Fruit fly (Drosophila melanogaster) whole organism, wandering third instar larva: ENCODE measurements around the gene CG15283.

Experiments
- Abd-B ChIP-seq: fragments of >200 bp; optimal IDR thresholded peaks from 2 replicates; lab custom pipeline; 2017; ENCODE audit warnings: missing biosample characterization, missing genetic modification characterization
- CG32264 ChIP-seq: fragments of 200-800 bp; sonication (Bioruptor generic); optimal IDR thresholded peaks from 2 replicates; lab custom pipeline; 2016; ENCODE audit warnings: missing biosample characterization, missing genetic modification characterization
- CG9705 ChIP-seq: fragments of 200-800 bp; sonication (Bioruptor generic); optimal IDR thresholded peaks from 2 replicates; lab custom pipeline; 2018; ENCODE audit warnings: missing biosample characterization, mild to moderate bottlenecking, missing genetic modification characterization
- CrebA ChIP-seq: fragments of 200-800 bp; sonication (Bioruptor generic); optimal IDR thresholded peaks from 2 replicates; lab custom pipeline; 2016; ENCODE audit warnings: missing biosample characterization, mild to moderate bottlenecking, missing genetic modification characterization, borderline replicate concordance
- Dfd ChIP-seq: fragments of >200 bp; optimal IDR thresholded peaks from 2 replicates; lab custom pipeline; 2017; ENCODE audit warnings: missing biosample characterization, missing genetic modification characterization
- Dif ChIP-seq: fragments of 200-275, 200-300 bp; sonication (Bioruptor generic); optimal IDR thresholded peaks from 2 replicates; lab custom pipeline; 2018; ENCODE audit warnings: missing biosample characterization, missing genetic modification characterization; ENCODE audit not compliant: partially characterized antibody
- GATAd ChIP-seq: sonication (Bioruptor generic); optimal IDR thresholded peaks from 2 replicates; lab custom pipeline; 2016; ENCODE audit warnings: missing biosample characterization, missing genetic modification characterization
- HLH106 ChIP-seq: fragments of 200-800 bp; optimal IDR thresholded peaks from 3 replicates; lab custom pipeline; 2019; ENCODE audit warnings: missing biosample characterization, mild to moderate bottlenecking, missing genetic modification characterization, moderate library complexity
- Hnf4 ChIP-seq: fragments of 200-800 bp; sonication (Bioruptor generic); optimal IDR thresholded peaks from 2 replicates; lab custom pipeline; 2016; ENCODE audit warnings: missing biosample characterization, mild to moderate bottlenecking, missing genetic modification characterization
- Hr78 ChIP-seq: fragments of >200 bp; optimal IDR thresholded peaks from 2 replicates; lab custom pipeline; 2017; ENCODE audit warnings: missing biosample characterization, missing genetic modification characterization
- Hr83 ChIP-seq: fragments of 200-300 bp; sonication (Bioruptor generic); optimal IDR thresholded peaks from 2 replicates; lab custom pipeline; 2016; ENCODE audit warnings: missing biosample characterization, mild to moderate bottlenecking, missing genetic modification characterization, moderate library complexity; ENCODE audit not compliant: poor library complexity, severe bottlenecking
- Jra ChIP-seq: sonication (Bioruptor generic); optimal IDR thresholded peaks from 2 replicates; lab custom pipeline; 2016; ENCODE audit warnings: missing biosample characterization, missing genetic modification characterization
- Mio ChIP-seq: sonication (Bioruptor generic); optimal IDR thresholded peaks from 2 replicates; lab custom pipeline; 2016; ENCODE audit warnings: missing biosample characterization, missing genetic modification characterization
- Myc ChIP-seq: fragments of >200 bp; optimal IDR thresholded peaks from 2 replicates; lab custom pipeline; 2017
- OdsH ChIP-seq: fragments of 200-800 bp; sonication (Bioruptor generic); optimal IDR thresholded peaks from 2 replicates; lab custom pipeline; 2016; ENCODE audit warnings: missing biosample characterization, mild to moderate bottlenecking, missing genetic modification characterization
- Sp1 ChIP-seq: fragments of 200-800 bp; sonication (Bioruptor generic); optimal IDR thresholded peaks from 3 replicates; lab custom pipeline; 2019; ENCODE audit warnings: missing biosample characterization, mild to moderate bottlenecking, missing genetic modification characterization, moderate library complexity
- Vsx2 ChIP-seq: fragments of 200-300, 225-300 bp; sonication (Bioruptor generic); optimal IDR thresholded peaks from 2 replicates; lab custom pipeline; 2018; ENCODE audit warnings: missing biosample characterization, missing genetic modification characterization; ENCODE audit not compliant: partially characterized antibody
- dmrt93B ChIP-seq: fragments of 200-800 bp; sonication (Bioruptor generic); optimal IDR thresholded peaks from 2 replicates; lab custom pipeline; 2018; ENCODE audit warnings: missing biosample characterization, mild to moderate bottlenecking, missing genetic modification characterization
- dsf ChIP-seq: sonication (Bioruptor generic); optimal IDR thresholded peaks from 2 replicates; lab custom pipeline; 2016; ENCODE audit warnings: missing biosample characterization, missing genetic modification characterization, borderline replicate concordance
- foxo ChIP-seq, 2 experiments: fragments of 200-800 bp; sonication (Bioruptor generic); optimal IDR thresholded peaks; 2 replicates in 1 of 2; 3 replicates in 1 of 2; lab custom pipeline; 2016 to 2017; ENCODE audit warnings: missing biosample characterization in 2 of 2, missing genetic modification characterization in 2 of 2
- fru ChIP-seq: fragments of 200-800 bp; sonication (Bioruptor generic); optimal IDR thresholded peaks from 3 replicates; lab custom pipeline; 2016; ENCODE audit warnings: missing biosample characterization, mild to moderate bottlenecking, missing genetic modification characterization
- h ChIP-seq: fragments of 200-800 bp; sonication (Bioruptor generic); optimal IDR thresholded peaks from 3 replicates; lab custom pipeline; 2016; ENCODE audit warnings: missing biosample characterization, mild to moderate bottlenecking, missing genetic modification characterization
- lola ChIP-seq: fragments of >200 bp; optimal IDR thresholded peaks from 2 replicates; lab custom pipeline; 2017; ENCODE audit warnings: missing biosample characterization, missing genetic modification characterization
- pan ChIP-seq: fragments of >200 bp; optimal IDR thresholded peaks from 2 replicates; lab custom pipeline; 2017
- rgr ChIP-seq: fragments of 200-800 bp; sonication (Bioruptor generic); optimal IDR thresholded peaks from 3 replicates; lab custom pipeline; 2016; ENCODE audit warnings: missing biosample characterization, mild to moderate bottlenecking, missing genetic modification characterization
- sage ChIP-seq: fragments of 200-800 bp; sonication (Bioruptor generic); optimal IDR thresholded peaks from 2 replicates; lab custom pipeline; 2016; ENCODE audit warnings: missing biosample characterization, mild to moderate bottlenecking, missing genetic modification characterization
- sv ChIP-seq: fragments of 200-800 bp; sonication (Bioruptor generic); optimal IDR thresholded peaks from 3 replicates; lab custom pipeline; 2016; ENCODE audit warnings: missing biosample characterization, missing genetic modification characterization
- tai ChIP-seq: sonication (Bioruptor generic); optimal IDR thresholded peaks from 2 replicates; lab custom pipeline; 2016; ENCODE audit warnings: missing biosample characterization, missing genetic modification characterization
- woc ChIP-seq: sonication (Bioruptor generic); optimal IDR thresholded peaks from 2 replicates; lab custom pipeline; 2016; ENCODE audit warnings: missing biosample characterization, mild to moderate bottlenecking, missing genetic modification characterization

Gene CG15283

dm6 chr2L:14456268-14456667 lies 5.5 kb upstream of the CG15283 start:
- TF ChIP-seq Hr83 (GFP tag; lab: Kevin White, UChicago) (no peak), foxo (GFP tag; optimal IDR thresholded peaks at IDR 0.05; lab: Kevin White, UChicago) (no peak), Dif (GFP tag; lab: Kevin White, UChicago) (no peak), Myc (lab: Kevin White, UChicago) (no peak), Hr78 (GFP tag; lab: Kevin White, UChicago) (no peak), pan (no peak), GATAd (GFP tag; lab: Kevin White, UChicago) (no peak), rgr (no peak), Dfd (no peak), Hnf4 (GFP tag; lab: Kevin White, UChicago) (no peak)

- TF ChIP-seq CG32264 (no peak), Jra (GFP tag; lab: Kevin White, UChicago) (no peak), CG9705 (GFP tag; lab: Kevin White, UChicago) (no peak), CrebA (GFP tag; lab: Kevin White, UChicago) (no peak), woc (no peak)
These were observed 4.4 kb upstream of the CG15283 start for dm6 chr2L:14455131-14455530.

dm6 chr2L:14454247-14454646 lies 3.5 kb upstream of the CG15283 start:
- TF ChIP-seq CrebA (GFP tag; lab: Kevin White, UChicago) (no peak), Vsx2 (peak; percentile 2), Dfd (no peak), sage (GFP tag; lab: Kevin White, UChicago) (no peak), lola (GFP tag; lab: Kevin White, UChicago) (no peak)

- TF ChIP-seq Sp1 (GFP tag; lab: Kevin White, UChicago) (no peak), fru (no peak), OdsH (no peak), Myc (lab: Kevin White, UChicago) (no peak), Abd-B (GFP tag; lab: Kevin White, UChicago) (no peak), Jra (GFP tag; lab: Kevin White, UChicago) (no peak), dmrt93B (no peak), GATAd (GFP tag; lab: Kevin White, UChicago) (no peak), dsf (GFP tag; lab: Kevin White, UChicago) (no peak)
These were observed 2.4 kb upstream of the CG15283 start for dm6 chr2L:14452920-14453791.

dm6 chr2L:14451286-14451685 lies 564 bp upstream of the CG15283 start:
- TF ChIP-seq sv (GFP tag; lab: Kevin White, UChicago): no peak
- TF ChIP-seq foxo (GFP tag; optimal IDR thresholded peaks at IDR 0.05; lab: Kevin White, UChicago): peak in 1 of 2 experiments; percentile 10
- no peak for TF ChIP-seq CG9705 (GFP tag; lab: Kevin White, UChicago)
- TF ChIP-seq, all 38 proteins: peak for 1

dm6 chr2L:14449886-14450548 lies 705 bp downstream of the CG15283 start:
- TF ChIP-seq Dif (GFP tag; lab: Kevin White, UChicago): no peak
- TF ChIP-seq tai (GFP tag; lab: Kevin White, UChicago): no peak

dm6 chr2L:14448784-14449183 lies 1.9 kb downstream of the CG15283 start:
- TF ChIP-seq woc (no peak), sv (GFP tag; lab: Kevin White, UChicago) (no peak), Dif (GFP tag; lab: Kevin White, UChicago) (no peak), HLH106 (tag; lab: Kevin White, UChicago) (no peak), Mio (no peak), Hr78 (GFP tag; lab: Kevin White, UChicago) (no peak), h (GFP tag; lab: Kevin White, UChicago) (no peak), Abd-B (GFP tag; lab: Kevin White, UChicago) (no peak), dmrt93B (no peak), fru (no peak), Hnf4 (GFP tag; lab: Kevin White, UChicago) (no peak), tai (GFP tag; lab: Kevin White, UChicago) (no peak), lola (GFP tag; lab: Kevin White, UChicago) (no peak)
- TF ChIP-seq, all 38 proteins: peak for 0
